Fruit fly (Drosophila melanogaster) whole organism, embryonic: ENCODE measurements around the gene shf.
A peak's percentile ranks its signal among the peaks of the same experiment; 100 is the strongest.

Source experiments
- B-H2 ChIP-seq: fragments of 200-800 bp; sonication (Bioruptor generic); optimal IDR thresholded peaks from 2 replicates; lab custom pipeline; 2018; ENCODE audit warnings: missing biosample characterization, mild to moderate bottlenecking, missing genetic modification characterization
- CG10274 ChIP-seq: fragments of 200-800 bp; sonication (Bioruptor generic); optimal IDR thresholded peaks from 3 replicates; lab custom pipeline; 2017; ENCODE audit warnings: missing biosample characterization, mild to moderate bottlenecking, missing genetic modification characterization
- CG11247 ChIP-seq: fragments of 200-800 bp; sonication (Bioruptor generic); IDR thresholded peaks from 2 replicates; pipeline ENCODE4 v1.3.6; 2022; ENCODE audit warnings: missing biosample characterization, missing genetic modification characterization
- CG12391 ChIP-seq: fragments of 200-800 bp; sonication (Bioruptor generic); optimal IDR thresholded peaks from 3 replicates; lab custom pipeline; 2018; ENCODE audit warnings: missing biosample characterization, mild to moderate bottlenecking, missing genetic modification characterization, moderate library complexity
- CG12659 ChIP-seq: fragments of 200-800 bp; sonication (Bioruptor generic); optimal IDR thresholded peaks from 3 replicates; lab custom pipeline; 2017; ENCODE audit warnings: mild to moderate bottlenecking, missing biosample characterization, missing genetic modification reagents, missing genetic modification characterization
- CG12769 ChIP-seq: fragments of 200-800 bp; sonication (Bioruptor generic); optimal IDR thresholded peaks from 2 replicates; lab custom pipeline; 2019; ENCODE audit warnings: missing biosample characterization, mild to moderate bottlenecking, missing genetic modification characterization, moderate library complexity
- CG16813 ChIP-seq: fragments of 200-800 bp; sonication (Bioruptor generic); IDR thresholded peaks from 3 replicates; pipeline ENCODE4 v1.3.6; 2022; ENCODE audit warnings: missing biosample characterization, missing genetic modification characterization; ENCODE audit not compliant: partially characterized antibody
- CG18011 ChIP-seq: fragments of 200-800 bp; sonication (Bioruptor generic); optimal IDR thresholded peaks from 2 replicates; lab custom pipeline; 2017; ENCODE audit warnings: missing biosample characterization, missing genetic modification characterization, mild to moderate bottlenecking, moderate library complexity, missing genotype
- CG31388 ChIP-seq: fragments of 200-800 bp; sonication (Bioruptor generic); optimal IDR thresholded peaks from 2 replicates; lab custom pipeline; 2016; ENCODE audit warnings: missing biosample characterization, missing genetic modification characterization
- CG3163 ChIP-seq: fragments of 200-800 bp; sonication (Bioruptor generic); optimal IDR thresholded peaks from 3 replicates; lab custom pipeline; 2016; ENCODE audit warnings: missing biosample characterization, missing genetic modification characterization
- CG32772 ChIP-seq: fragments of 200-800 bp; sonication (Bioruptor generic); IDR thresholded peaks from 2 replicates; pipeline ENCODE4 v1.3.6; 2022; ENCODE audit warnings: missing biosample characterization, missing genetic modification characterization
- CG34376 ChIP-seq: fragments of 200-800 bp; sonication (Bioruptor generic); optimal IDR thresholded peaks from 2 replicates; lab custom pipeline; 2018; ENCODE audit warnings: missing biosample characterization, mild to moderate bottlenecking, missing genetic modification characterization
- CG3847 ChIP-seq: fragments of 200-800 bp; sonication (Bioruptor generic); IDR thresholded peaks from 2 replicates; pipeline ENCODE4 v1.3.6; 2022; ENCODE audit warnings: missing biosample characterization, missing genetic modification characterization
- CG4424 ChIP-seq: fragments of 200-800 bp; sonication (Bioruptor generic); optimal IDR thresholded peaks from 3 replicates; lab custom pipeline; 2016; ENCODE audit warnings: missing biosample characterization, missing genetic modification characterization
- CG4854 ChIP-seq: fragments of 200-800 bp; sonication (Bioruptor generic); optimal IDR thresholded peaks from 2 replicates; lab custom pipeline; 2016; ENCODE audit warnings: missing biosample characterization, missing genetic modification characterization, inconsistent platforms
- CG5953 ChIP-seq: fragments of 200-800 bp; sonication (Bioruptor generic); IDR thresholded peaks from 2 replicates; pipeline ENCODE4 v1.3.6; 2022; ENCODE audit warnings: missing biosample characterization, missing genetic modification characterization
- CG6654 ChIP-seq: fragments of 200-800 bp; sonication (Bioruptor generic); optimal IDR thresholded peaks from 2 replicates; lab custom pipeline; 2017; ENCODE audit warnings: missing biosample characterization, mild to moderate bottlenecking, missing genetic modification characterization
- CG9727 ChIP-seq: fragments of 200-800 bp; sonication (Bioruptor generic); optimal IDR thresholded peaks from 3 replicates; lab custom pipeline; 2017; ENCODE audit warnings: missing biosample characterization, mild to moderate bottlenecking, missing genetic modification characterization
- CG9817 ChIP-seq: fragments of 200-800 bp; sonication (Bioruptor generic); optimal IDR thresholded peaks from 2 replicates; lab custom pipeline; 2018; ENCODE audit warnings: missing biosample characterization, mild to moderate bottlenecking, missing genetic modification characterization, moderate library complexity
- Camta ChIP-seq: fragments of 200-800 bp; sonication (Bioruptor generic); optimal IDR thresholded peaks from 2 replicates; lab custom pipeline; 2016; ENCODE audit warnings: missing biosample characterization, missing genetic modification characterization
- D19B ChIP-seq: fragments of 200-800 bp; sonication (Bioruptor generic); optimal IDR thresholded peaks from 2 replicates; lab custom pipeline; 2017; ENCODE audit warnings: missing biosample characterization, mild to moderate bottlenecking, missing genetic modification characterization
- Drgx ChIP-seq: fragments of 200-800 bp; sonication (Bioruptor generic); IDR thresholded peaks from 2 replicates; pipeline ENCODE4 v1.3.6; 2022; ENCODE audit warnings: missing biosample characterization, missing genetic modification characterization
- Hand ChIP-seq: fragments of 200-800 bp; sonication (Bioruptor generic); optimal IDR thresholded peaks from 2 replicates; lab custom pipeline; 2017; ENCODE audit warnings: mild to moderate bottlenecking, missing biosample characterization, missing genetic modification reagents, missing genetic modification characterization
- Hsf ChIP-seq: fragments of 200-800 bp; sonication (Bioruptor generic); optimal IDR thresholded peaks from 3 replicates; lab custom pipeline; 2016; ENCODE audit warnings: missing biosample characterization, missing genetic modification characterization
- Lpt ChIP-seq: fragments of >200 bp; optimal IDR thresholded peaks from 2 replicates; lab custom pipeline; 2018; ENCODE audit warnings: missing biosample characterization, missing genetic modification characterization
- NC2α ChIP-seq: fragments of 200-800 bp; sonication (Bioruptor generic); optimal IDR thresholded peaks from 2 replicates; lab custom pipeline; 2016; ENCODE audit warnings: missing biosample characterization, missing genetic modification characterization
- Optix ChIP-seq: fragments of 200-800 bp; sonication (Bioruptor generic); IDR thresholded peaks from 3 replicates; pipeline ENCODE4 v1.3.6; 2022; ENCODE audit warnings: missing biosample characterization, missing genetic modification characterization
- PHDP ChIP-seq: fragments of 200-800 bp; sonication (Bioruptor generic); optimal IDR thresholded peaks from 3 replicates; lab custom pipeline; 2018; ENCODE audit warnings: missing biosample characterization, mild to moderate bottlenecking, missing genetic modification characterization, moderate library complexity
- Rfx ChIP-seq: fragments of 200-800 bp; sonication (Bioruptor generic); IDR thresholded peaks from 2 replicates; pipeline ENCODE4 v1.3.6; 2022; ENCODE audit warnings: missing biosample characterization, missing genetic modification characterization
- ase ChIP-seq: fragments of 200-800 bp; sonication (Bioruptor generic); IDR thresholded peaks from 3 replicates; pipeline ENCODE4 v1.3.6; 2022; ENCODE audit warnings: missing biosample characterization, missing genetic modification characterization
- ato ChIP-seq: fragments of 200-800 bp; sonication (Bioruptor generic); IDR thresholded peaks from 2 replicates; pipeline ENCODE4 v1.3.6; 2022; ENCODE audit warnings: missing biosample characterization, missing genetic modification characterization; ENCODE audit not compliant: partially characterized antibody
- chif ChIP-seq, 2 experiments: fragments of 200-800 bp; sonication (Bioruptor generic); optimal IDR thresholded peaks; 3 replicates each; lab custom pipeline; 2016; ENCODE audit warnings: missing biosample characterization in 2 of 2, missing genetic modification characterization in 2 of 2
- crp ChIP-seq, 2 experiments: fragments of 200-800 bp; sonication (Bioruptor generic); optimal IDR thresholded peaks; 2 replicates in 1 of 2; 3 replicates in 1 of 2; lab custom pipeline; 2017; ENCODE audit warnings: missing biosample characterization in 2 of 2, missing genetic modification characterization in 2 of 2, mild to moderate bottlenecking in 1 of 2, moderate library complexity in 1 of 2
- exex ChIP-seq: fragments of 200-800 bp; sonication (Bioruptor generic); optimal IDR thresholded peaks from 4 replicates; lab custom pipeline; 2018; ENCODE audit warnings: missing biosample characterization, mild to moderate bottlenecking, missing genetic modification characterization, moderate library complexity
- fd102C ChIP-seq: fragments of 200-800 bp; sonication (Bioruptor generic); optimal IDR thresholded peaks from 2 replicates; lab custom pipeline; 2018; ENCODE audit warnings: missing biosample characterization, mild to moderate bottlenecking, missing genetic modification characterization, moderate library complexity
- ftz-f1 ChIP-seq: fragments of 200-800 bp; sonication (Bioruptor generic); optimal IDR thresholded peaks from 2 replicates; lab custom pipeline; 2016; ENCODE audit warnings: missing biosample characterization, missing genetic modification characterization
- grn ChIP-seq: fragments of 200-800 bp; sonication (Bioruptor generic); optimal IDR thresholded peaks from 3 replicates; lab custom pipeline; 2017; ENCODE audit warnings: missing biosample characterization, missing genetic modification characterization
- gsb ChIP-seq: fragments of 200-800 bp; sonication (Bioruptor generic); IDR thresholded peaks from 2 replicates; pipeline ENCODE4 v1.3.6; 2022; ENCODE audit warnings: missing biosample characterization, missing genetic modification characterization
- h ChIP-seq: fragments of >200 bp; optimal IDR thresholded peaks from 2 replicates; lab custom pipeline; 2017
- lab ChIP-seq: fragments of 200-800 bp; sonication (Bioruptor generic); optimal IDR thresholded peaks from 3 replicates; lab custom pipeline; 2017; ENCODE audit warnings: missing biosample characterization, missing genetic modification characterization, mild to moderate bottlenecking, moderate library complexity, missing genetic modification reagents
- lola ChIP-seq, 3 experiments: fragments of >200 bp in 2 of 3; fragments of 200-800 bp in 1 of 3; sonication (Bioruptor generic) in 1 of 3; optimal IDR thresholded peaks; 2 replicates each; lab custom pipeline; 2017 to 2019; ENCODE audit warnings: missing biosample characterization in 3 of 3, missing genetic modification characterization in 3 of 3, mild to moderate bottlenecking in 1 of 3, moderate library complexity in 1 of 3
- maf-S ChIP-seq: fragments of 200-800 bp; sonication (Bioruptor generic); optimal IDR thresholded peaks from 2 replicates; lab custom pipeline; 2016; ENCODE audit warnings: missing biosample characterization, missing genetic modification characterization
- nmo ChIP-seq: fragments of 200-800 bp; sonication (Bioruptor generic); optimal IDR thresholded peaks from 2 replicates; lab custom pipeline; 2018; ENCODE audit warnings: missing biosample characterization, mild to moderate bottlenecking, missing genetic modification characterization, moderate library complexity
- psq ChIP-seq: fragments of 200-800 bp; sonication (Bioruptor generic); optimal IDR thresholded peaks from 2 replicates; lab custom pipeline; 2017; ENCODE audit warnings: missing biosample characterization, missing genetic modification characterization
- sna ChIP-seq: fragments of 200-800 bp; sonication (Bioruptor generic); IDR thresholded peaks from 2 replicates; pipeline ENCODE4 v1.3.6; 2022; ENCODE audit warnings: missing biosample characterization, missing genetic modification characterization; ENCODE audit not compliant: partially characterized antibody
- ssp ChIP-seq: fragments of 200-800 bp; sonication (Bioruptor generic); IDR thresholded peaks from 2 replicates; pipeline ENCODE4 v1.3.6; 2022; ENCODE audit warnings: missing biosample characterization, missing genetic modification characterization
- tap ChIP-seq: fragments of 200-800 bp; optimal IDR thresholded peaks from 3 replicates; lab custom pipeline; 2019; ENCODE audit warnings: missing biosample characterization, mild to moderate bottlenecking, missing genetic modification characterization, moderate library complexity
- tna ChIP-seq: fragments of 200-800 bp; sonication (Bioruptor generic); IDR thresholded peaks from 2 replicates; pipeline ENCODE4 v1.3.6; 2022; ENCODE audit warnings: missing biosample characterization, missing genetic modification characterization; ENCODE audit not compliant: partially characterized antibody
- trh ChIP-seq: fragments of 200-800 bp; sonication (Bioruptor generic); optimal IDR thresholded peaks from 2 replicates; lab custom pipeline; 2016; ENCODE audit warnings: missing biosample characterization, missing genetic modification characterization
- vfl ChIP-seq: fragments of 200-800 bp; sonication (Bioruptor generic); optimal IDR thresholded peaks from 2 replicates; lab custom pipeline; 2016; ENCODE audit warnings: missing biosample characterization, missing genetic modification characterization

The shf gene

dm6 chrX:6741184-6741586 is 38.3 kb downstream of the shf start (continued):
- TF ChIP-seq CG12391 (tag; lab: Kevin White, UChicago) (peak; percentile 48), CG12769 (tag; lab: Kevin White, UChicago) (peak; percentile 62), fd102C (GFP tag; lab: Kevin White, UChicago) (no peak), sna (peak; percentile 67; the same call in 1 of the 2 replicates), CG10274 (GFP tag; lab: Kevin White, UChicago) (no peak), exex (peak; percentile 3), CG3163 (GFP tag; lab: Kevin White, UChicago) (peak; percentile 33), CG9727 (GFP tag; lab: Kevin White, UChicago) (peak; percentile 13), Camta (GFP tag; lab: Kevin White, UChicago) (peak; percentile 39), trh (GFP tag; lab: Kevin White, UChicago) (no peak), h (no peak), lola (GFP tag; optimal IDR thresholded peaks at IDR 0.05; lab: Kevin White, UChicago) (peak in 1 of 3 experiments; percentile 7), NC2α (GFP tag; lab: Kevin White, UChicago) (no peak), B-H2 (peak; percentile 46), ssp (GFP tag; lab: Robert Waterston, UW) (no peak), tna (peak; percentile 75; the same call in 1 of the 2 replicates), CG11247 (GFP tag; lab: Robert Waterston, UW) (peak; percentile 35; the same call in 1 of the 2 replicates), tap (tag; lab: Kevin White, UChicago) (no peak), chif (GFP tag; optimal IDR thresholded peaks at IDR 0.05; lab: Kevin White, UChicago) (peak in 1 of 2 experiments; percentile 32), maf-S (peak; percentile 20), crp (GFP tag; optimal IDR thresholded peaks at IDR 0.05; lab: Kevin White, UChicago) (no peak), PHDP (tag; lab: Kevin White, UChicago) (peak; percentile 49), CG32772 (0 out of 2 replicates have a peak, but pooled peaks have one; percentile 21), CG16813 (GFP tag; lab: Robert Waterston, UW) (peak; percentile 67), lab (GFP tag; lab: Kevin White, UChicago) (peak; percentile 63), CG3847 (GFP tag; lab: Robert Waterston, UW) (peak; percentile 66), CG4424 (GFP tag; lab: Kevin White, UChicago) (peak; percentile 42), Hsf (GFP tag; lab: Kevin White, UChicago) (peak; percentile 43), CG4854 (GFP tag; lab: Kevin White, UChicago) (no peak), Optix (peak; percentile 44; the same call in 1 of the 3 replicates), Lpt (GFP tag; lab: Kevin White, UChicago) (no peak), CG5953 (GFP tag; lab: Robert Waterston, UW) (no peak), D19B (GFP tag; lab: Kevin White, UChicago) (peak; percentile 8), CG31388 (no peak), vfl (GFP tag; lab: Kevin White, UChicago) (peak; percentile 53), CG9817 (tag; lab: Kevin White, UChicago) (peak; percentile 12), CG18011 (GFP tag; lab: Kevin White, UChicago) (peak; percentile 98), grn (no peak), CG12659 (GFP tag; lab: Kevin White, UChicago) (peak; percentile 57), ase (0 out of 3 replicates have a peak, but pooled peaks have one; percentile 26), CG34376 (no peak), Rfx (GFP tag; lab: Robert Waterston, UW) (peak; percentile 74), nmo (GFP tag; lab: Kevin White, UChicago) (peak; percentile 39), ftz-f1 (GFP tag; lab: Kevin White, UChicago) (peak; percentile 18), psq (no peak), Hand (GFP tag; lab: Kevin White, UChicago) (no peak), gsb (GFP tag; lab: Robert Waterston, UW) (peak; percentile 35; the same call in 1 of the 2 replicates), ato (peak; percentile 71), Drgx (no peak), CG6654 (GFP tag; lab: Kevin White, UChicago) (no peak)
